Worm (Caenorhabditis elegans) whole organism, L4 larva: ENCODE measurements around the gene col-13.

Experiments used
- F26F4.8 ChIP-seq: fragments of 200-800 bp; sonication (Bioruptor generic); conservative IDR thresholded peaks from 2 replicates; pipeline ENCODE4 v1.3.6; 2022; ENCODE audit warnings: missing genetic modification characterization, missing compliant biosample characterization
- T20F7.1 ChIP-seq: fragments of 200-800 bp; sonication (Bioruptor generic); optimal IDR thresholded peaks from 2 replicates; lab custom pipeline; 2018; ENCODE audit warnings: mild to moderate bottlenecking, missing genetic modification characterization, missing compliant biosample characterization
- ama-1 ChIP-seq: fragments of 150-350 bp; optimal IDR thresholded peaks from 2 replicates; lab custom pipeline; 2014; ENCODE audit warnings: inconsistent platforms, mixed read lengths
- ceh-82 ChIP-seq: sonication (generic microtip); optimal IDR thresholded peaks from 2 replicates; lab custom pipeline; 2017; ENCODE audit warnings: missing biosample characterization, missing genetic modification characterization
- ces-1 ChIP-seq: fragments of 150-350 bp; sonication (generic microtip); optimal IDR thresholded peaks from 4 replicates; lab custom pipeline; 2014; ENCODE audit warnings: missing biosample characterization, missing genetic modification reagents, missing genetic modification characterization
- egl-27 ChIP-seq: sonication (generic microtip); optimal IDR thresholded peaks from 3 replicates; lab custom pipeline; 2017; ENCODE audit warnings: missing biosample characterization, missing genetic modification reagents, missing genetic modification characterization
- lin-38 ChIP-seq: fragments of 200-800 bp; sonication (Bioruptor generic); IDR thresholded peaks from 2 replicates; pipeline ENCODE4 v1.3.6; 2022; ENCODE audit warnings: missing genetic modification reagents, missing genetic modification characterization, missing compliant biosample characterization
- lin-39 ChIP-seq: fragments of 150-350 bp; optimal IDR thresholded peaks from 2 replicates; lab custom pipeline; 2014; ENCODE audit warnings: missing biosample characterization, missing genetic modification reagents, missing genetic modification characterization
- lsy-2 ChIP-seq, 2 experiments: fragments of 150-350 bp in 1 of 2; sonication (generic microtip) in 1 of 2; optimal IDR thresholded peaks; 2 replicates each; lab custom pipeline; 2014 to 2017; ENCODE audit warnings: missing biosample characterization in 2 of 2, missing genetic modification characterization in 2 of 2
- madf-5 ChIP-seq, 2 experiments: fragments of 200-800 bp; sonication (Bioruptor generic); IDR thresholded peaks; 2 replicates each; pipeline ENCODE4 v1.3.6; 2022; ENCODE audit warnings: missing compliant biosample characterization in 2 of 2, missing genetic modification characterization in 2 of 2
- nhr-11 ChIP-seq: fragments of 150-350 bp; optimal IDR thresholded peaks from 2 replicates; lab custom pipeline; 2014; ENCODE audit warnings: missing biosample characterization, missing genetic modification characterization
- nhr-41 ChIP-seq: fragments of 200-800 bp; sonication (Bioruptor generic); IDR thresholded peaks from 2 replicates; pipeline ENCODE4 v1.3.6; 2022; ENCODE audit warnings: missing genetic modification reagents, missing genetic modification characterization, missing compliant biosample characterization
- unc-39 ChIP-seq: sonication (generic microtip); optimal IDR thresholded peaks from 2 replicates; lab custom pipeline; 2017; ENCODE audit warnings: missing biosample characterization, missing genetic modification characterization

DNA sequence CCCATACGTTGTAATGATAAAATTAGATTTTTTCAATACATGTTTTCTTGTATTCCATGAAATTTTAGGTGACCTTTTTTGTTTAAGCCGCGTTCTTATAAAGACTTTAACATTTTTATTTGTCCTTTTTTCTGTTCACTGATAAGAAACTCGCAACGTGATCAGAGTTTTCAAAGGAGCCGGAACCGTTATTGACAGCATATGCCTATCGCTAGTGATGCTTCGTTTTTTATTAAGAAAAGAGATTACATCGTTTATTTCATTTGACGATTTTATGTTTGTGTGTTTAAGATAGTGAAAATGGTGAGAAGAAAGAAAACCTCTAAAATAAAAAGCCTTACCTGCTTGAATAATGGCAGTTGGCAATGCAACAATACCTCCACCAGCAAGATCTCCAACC is 10.9 kb upstream of the col-13 start:
- TF ChIP-seq F26F4.8 (GFP tag; lab: Robert Waterston, UW), result no peak
- TF ChIP-seq madf-5 (GFP tag; IDR thresholded peaks at IDR 0.05; lab: Robert Waterston, UW), result no peak
- TF ChIP-seq lin-38 (GFP tag; lab: Robert Waterston, UW), result no peak
- TF ChIP-seq nhr-11 (tag; lab: Kevin White, UChicago), result no peak
- TF ChIP-seq lsy-2 (tag; optimal IDR thresholded peaks at IDR 0.05; lab: Kevin White, UChicago), result no peak
- TF ChIP-seq egl-27 (tag; lab: Kevin White, UChicago), result no peak
- no peak for TF ChIP-seq ces-1
- no peak for TF ChIP-seq nhr-41 (GFP tag; lab: Robert Waterston, UW)
- TF ChIP-seq ceh-82 (tag; lab: Kevin White, UChicago), result no peak
- TF ChIP-seq T20F7.1 (GFP tag; lab: Kevin White, UChicago), result no peak
- no peak for TF ChIP-seq lin-39
- TF ChIP-seq unc-39, result no peak
- no peak for TF ChIP-seq ama-1 (lab: Kevin White, UChicago)
